Worm (Caenorhabditis elegans): ENCODE data around the gene K02C4.2.
A peak's percentile ranks its signal among the peaks of the same experiment; 100 is the strongest.

The K02C4.2 gene

DNA sequence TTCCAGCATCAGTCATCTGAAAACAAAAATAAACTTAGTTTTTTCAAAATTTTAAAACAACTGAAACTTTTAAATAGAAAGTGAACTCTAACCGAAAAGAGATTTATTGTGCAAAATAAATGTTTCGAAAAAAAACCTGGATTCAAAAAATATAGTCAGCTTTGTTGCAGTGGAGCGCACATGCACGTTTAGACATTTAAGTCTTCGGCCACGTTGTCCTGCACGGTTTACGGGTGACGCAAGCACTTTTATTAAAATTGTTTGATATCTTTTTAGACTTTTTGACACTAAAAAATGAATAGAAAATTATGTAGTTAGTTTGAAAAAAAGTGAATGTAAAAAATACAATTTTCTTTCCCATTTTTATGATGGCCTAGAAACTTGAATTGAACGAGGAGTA, 36.1 kb upstream of the K02C4.2 start, which contains the start of the genes ubh-4 and algn-6 (continued):
- TF ChIP-seq nhr-84 (tag; optimal IDR thresholded peaks at IDR 0.05) (no peak), alr-1 (tag; optimal IDR thresholded peaks at IDR 0.05; ENCODE audit: borderline replicate concordance) (no peak), nhr-90 (tag; optimal IDR thresholded peaks at IDR 0.05; ENCODE audit: poor library complexity) (peak; percentile 53), zip-4 (GFP tag; optimal IDR thresholded peaks at IDR 0.05) (no peak), elt-2 (tag; optimal IDR thresholded peaks at IDR 0.05) (no peak), nhr-85 (tag) (peak; percentile 75), C04F5.9 (tag; optimal IDR thresholded peaks at IDR 0.05) (no peak), aha-1 (tag; optimal IDR thresholded peaks at IDR 0.05) (no peak), ces-1 (GFP tag; optimal IDR thresholded peaks at IDR 0.05) (no peak), nhr-20 (tag; optimal IDR thresholded peaks at IDR 0.05) (peak; percentile 72), unc-98 (GFP tag; IDR thresholded peaks at IDR 0.05) (no peak), ceh-8 (GFP tag; optimal IDR thresholded peaks at IDR 0.05) (no peak), lsy-2 (tag; optimal IDR thresholded peaks at IDR 0.05) (peak; percentile 81 to 96), mep-1 (tag; optimal IDR thresholded peaks at IDR 0.05) (peak; percentile 78), ceh-90 (tag; optimal IDR thresholded peaks at IDR 0.05) (peak; percentile 66), nhr-237 (tag; optimal IDR thresholded peaks at IDR 0.05) (no peak), pax-3 (tag; optimal IDR thresholded peaks at IDR 0.05) (peak; percentile 65), blmp-1 (tag; optimal IDR thresholded peaks at IDR 0.05) (peak; percentile 16), dsc-1 (tag; optimal IDR thresholded peaks at IDR 0.05) (peak; percentile 28), elt-3 (tag; optimal IDR thresholded peaks at IDR 0.05) (peak in 1 of 6 experiments; percentile 49), efl-3 (GFP tag; optimal IDR thresholded peaks at IDR 0.05) (no peak), grh-1 (GFP tag; IDR thresholded peaks at IDR 0.05) (no peak), egl-13 (tag; optimal IDR thresholded peaks at IDR 0.05) (peak; percentile 13), unc-130 (tag; optimal IDR thresholded peaks at IDR 0.05) (peak; percentile 34), rnt-1 (tag; optimal IDR thresholded peaks at IDR 0.05) (peak; percentile 74), fos-1 (tag; optimal IDR thresholded peaks at IDR 0.05) (no peak), irx-1 (tag; optimal IDR thresholded peaks at IDR 0.05) (peak; percentile 44), F16B12.6 (tag; optimal IDR thresholded peaks at IDR 0.05) (no peak), swsn-7 (tag; optimal IDR thresholded peaks at IDR 0.05) (peak; percentile 46), nhr-11 (tag; optimal IDR thresholded peaks at IDR 0.05) (no peak), sptf-1 (tag; optimal IDR thresholded peaks at IDR 0.05) (no peak), nhr-77 (tag; optimal IDR thresholded peaks at IDR 0.05) (peak; percentile 38), isw-1 (GFP tag; IDR thresholded peaks at IDR 0.05) (peak; percentile 34), nhr-28 (tag; optimal IDR thresholded peaks at IDR 0.05) (no peak), tlp-1 (tag; optimal IDR thresholded peaks at IDR 0.05) (no peak), skn-1 (tag; optimal IDR thresholded peaks at IDR 0.05) (peak; percentile 31), sox-4 (tag; optimal IDR thresholded peaks at IDR 0.05) (no peak), ceh-88 (GFP tag; IDR thresholded peaks at IDR 0.05) (no peak), tbx-2 (tag; optimal IDR thresholded peaks at IDR 0.05) (peak; percentile 53), ceh-63 (GFP tag; optimal IDR thresholded peaks at IDR 0.05) (no peak), ets-5 (GFP tag; IDR thresholded peaks at IDR 0.05) (no peak)

DNA sequence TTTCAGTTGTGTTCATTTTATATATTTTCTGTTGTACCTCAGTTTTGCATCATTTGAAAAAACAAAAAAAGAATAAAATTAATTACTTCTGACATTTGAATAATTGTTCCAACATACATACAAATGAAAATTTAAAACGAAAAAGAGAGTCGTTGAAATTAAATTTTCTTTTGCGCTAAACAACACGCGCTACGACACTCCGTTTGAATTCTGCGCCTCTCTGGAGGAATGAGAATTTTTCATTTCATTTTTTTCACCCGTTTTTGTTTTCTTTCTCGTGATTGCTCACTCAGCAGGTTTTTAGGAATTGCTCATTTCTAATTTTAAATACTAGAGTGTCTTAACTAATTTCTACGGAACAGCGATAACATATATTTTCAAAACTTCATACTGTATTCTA, 33.9 kb upstream of the K02C4.2 start:
- TF ChIP-seq lsy-2 (tag; optimal IDR thresholded peaks at IDR 0.05) (peak; percentile 65 to 74), elt-3 (tag; optimal IDR thresholded peaks at IDR 0.05) (no peak), F16B12.6 (tag; optimal IDR thresholded peaks at IDR 0.05) (no peak), snu-23 (GFP tag; optimal IDR thresholded peaks at IDR 0.05) (peak; percentile 43), ztf-11 (tag; optimal IDR thresholded peaks at IDR 0.05) (no peak), lin-13 (GFP tag; optimal IDR thresholded peaks at IDR 0.05) (peak; percentile 0), nhr-237 (tag; optimal IDR thresholded peaks at IDR 0.05) (no peak), alr-1 (tag; optimal IDR thresholded peaks at IDR 0.05; ENCODE audit: borderline replicate concordance) (no peak), hlh-17 (GFP tag; optimal IDR thresholded peaks at IDR 0.05; ENCODE audit: borderline replicate concordance) (no peak), hlh-4 (tag; optimal IDR thresholded peaks at IDR 0.05) (no peak), nhr-77 (tag; optimal IDR thresholded peaks at IDR 0.05) (no peak), pqm-1 (tag; optimal IDR thresholded peaks at IDR 0.05) (no peak), nhr-84 (tag; optimal IDR thresholded peaks at IDR 0.05) (no peak), ztf-4 (tag; optimal IDR thresholded peaks at IDR 0.05) (no peak), tlp-1 (tag; optimal IDR thresholded peaks at IDR 0.05) (no peak), xbp-1 (tag; optimal IDR thresholded peaks at IDR 0.05) (peak; percentile 23), egl-13 (tag; optimal IDR thresholded peaks at IDR 0.05) (no peak), grh-1 (GFP tag; IDR thresholded peaks at IDR 0.05) (no peak), efl-3 (GFP tag; optimal IDR thresholded peaks at IDR 0.05) (no peak), lin-39 (tag; optimal IDR thresholded peaks at IDR 0.05) (no peak), irx-1 (tag; optimal IDR thresholded peaks at IDR 0.05) (no peak), ets-5 (GFP tag; IDR thresholded peaks at IDR 0.05) (no peak), ceh-63 (GFP tag; optimal IDR thresholded peaks at IDR 0.05) (no peak), unc-30 (tag; optimal IDR thresholded peaks at IDR 0.05) (no peak), isw-1 (GFP tag; IDR thresholded peaks at IDR 0.05) (no peak; the same call in 1 of the 2 replicates), fkh-8 (tag; optimal IDR thresholded peaks at IDR 0.05) (no peak)
